Worm (Caenorhabditis elegans): ENCODE results near the gene sars-2.

- TF ChIP-seq unc-62 (GFP tag; optimal IDR thresholded peaks at IDR 0.05) (no peak), lin-13 (tag; optimal IDR thresholded peaks at IDR 0.05) (no peak), snpc-4 (tag; optimal IDR thresholded peaks at IDR 0.05) (no peak), nhr-28 (tag; optimal IDR thresholded peaks at IDR 0.05) (no peak)
Observed at ce11 chrIV:4344828-4345227, 12.6 kb upstream of the sars-2 start.
